Fruit fly (Drosophila melanogaster): ENCODE measurements around the gene Alr.

Alr gene

DNA sequence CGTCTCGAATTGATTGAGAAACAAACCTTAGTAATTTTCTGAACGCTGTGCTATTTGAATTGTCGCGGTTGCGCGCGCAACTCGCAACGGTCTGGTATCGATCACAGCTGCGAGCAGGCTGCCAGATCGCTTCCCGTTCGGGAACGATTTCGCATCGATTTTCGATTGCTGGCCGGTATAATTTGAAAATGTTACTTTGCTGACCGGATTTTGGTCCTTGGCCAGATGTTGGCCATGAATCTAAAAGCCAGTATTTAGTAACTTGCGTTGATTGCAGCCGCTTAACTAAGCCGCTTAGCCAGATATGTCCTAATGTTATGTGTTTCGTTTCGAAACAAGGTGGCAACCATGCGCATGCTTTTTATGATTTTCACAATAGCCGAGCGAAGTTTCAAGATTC, 451 bp downstream of the Alr start (continued):
- TF ChIP-seq Dfd (GFP tag; optimal IDR thresholded peaks at IDR 0.05), result no peak
- no peak for TF ChIP-seq gce (GFP tag; IDR thresholded peaks at IDR 0.05)
- no peak for TF ChIP-seq CG32772 (GFP tag; IDR thresholded peaks at IDR 0.05)
- TF ChIP-seq usp (GFP tag; optimal IDR thresholded peaks at IDR 0.05), result no peak
- no peak for TF ChIP-seq Fer2 (tag; optimal IDR thresholded peaks at IDR 0.05)
- no peak for TF ChIP-seq CG7745 (tag; optimal IDR thresholded peaks at IDR 0.05)
- no peak for TF ChIP-seq dm (GFP tag; optimal IDR thresholded peaks at IDR 0.05)
- peak; percentile 6 for TF ChIP-seq ind (GFP tag; optimal IDR thresholded peaks at IDR 0.05)
- no peak for TF ChIP-seq tll (GFP tag; optimal IDR thresholded peaks at IDR 0.05)
- TF ChIP-seq eve (GFP tag; optimal IDR thresholded peaks at IDR 0.05), result no peak
- TF ChIP-seq unc-4 (GFP tag; IDR thresholded peaks at IDR 0.05; ENCODE audit: partially characterized antibody), result peak; percentile 51
- TF ChIP-seq croc (GFP tag; conservative IDR thresholded peaks at IDR 0.05), result no peak
- no peak for TF ChIP-seq CG10431 (GFP tag; optimal IDR thresholded peaks at IDR 0.05)
- TF ChIP-seq CG2678 (tag; optimal IDR thresholded peaks at IDR 0.05), result no peak
- no peak for TF ChIP-seq CG4424 (GFP tag; optimal IDR thresholded peaks at IDR 0.05)
- no peak for TF ChIP-seq H2.0 (GFP tag; IDR thresholded peaks at IDR 0.05)
- no peak for TF ChIP-seq CG9932 (GFP tag; IDR thresholded peaks at IDR 0.05)
- no peak for TF ChIP-seq kni (GFP tag; optimal IDR thresholded peaks at IDR 0.05)
- TF ChIP-seq CG3281 (GFP tag; optimal IDR thresholded peaks at IDR 0.05), result no peak
- TF ChIP-seq CG34376 (GFP tag; optimal IDR thresholded peaks at IDR 0.05), result peak; percentile 46
- no peak for TF ChIP-seq hth (optimal IDR thresholded peaks at IDR 0.05)
- no peak for TF ChIP-seq CG7372 (GFP tag; IDR thresholded peaks at IDR 0.05)
- TF ChIP-seq disco-r (GFP tag; optimal IDR thresholded peaks at IDR 0.05), result no peak
- TF ChIP-seq emc (GFP tag; optimal IDR thresholded peaks at IDR 0.05), result no peak
- TF ChIP-seq Ets65A (GFP tag), result peak; percentile 86
- no peak for TF ChIP-seq Camta (GFP tag; optimal IDR thresholded peaks at IDR 0.05)
- no peak for TF ChIP-seq Hr3 (GFP tag; optimal IDR thresholded peaks at IDR 0.05)
- no peak for TF ChIP-seq CG3407 (GFP tag; optimal IDR thresholded peaks at IDR 0.05)
- TF ChIP-seq CG16813 (GFP tag; IDR thresholded peaks at IDR 0.05; ENCODE audit: partially characterized antibody), result peak; percentile 46; the same call in 1 of the 3 replicates
- no peak for TF ChIP-seq sim (GFP tag; IDR thresholded peaks at IDR 0.05)
- peak; percentile 44; the same call in 1 of the 2 replicates for TF ChIP-seq sna (GFP tag; IDR thresholded peaks at IDR 0.05; ENCODE audit: partially characterized antibody)
- peak; percentile 51 for TF ChIP-seq amos (GFP tag; IDR thresholded peaks at IDR 0.05; ENCODE audit: partially characterized antibody)
- TF ChIP-seq Blimp-1 (GFP tag; optimal IDR thresholded peaks at IDR 0.05), result no peak
- no peak for TF ChIP-seq CkIIα-i1 (GFP tag; IDR thresholded peaks at IDR 0.05)
- no peak for TF ChIP-seq ERR (GFP tag; optimal IDR thresholded peaks at IDR 0.05)
- no peak for TF ChIP-seq h (optimal IDR thresholded peaks at IDR 0.05)
- no peak for TF ChIP-seq nerfin-2 (GFP tag; IDR thresholded peaks at IDR 0.05; ENCODE audit: partially characterized antibody)
- TF ChIP-seq Six4 (GFP tag; optimal IDR thresholded peaks at IDR 0.05), result no peak
- TF ChIP-seq cas (GFP tag; IDR thresholded peaks at IDR 0.05), result no peak
- TF ChIP-seq chinmo (GFP tag; IDR thresholded peaks at IDR 0.05; ENCODE audit: partially characterized antibody), result no peak
- peak; percentile 92 for TF ChIP-seq Sin3A (optimal IDR thresholded peaks at IDR 0.05)
- peak; percentile 65 for TF ChIP-seq Abd-B (GFP tag; optimal IDR thresholded peaks at IDR 0.05)
- peak; percentile 35; the same call in 1 of the 2 replicates for TF ChIP-seq CG32532 (GFP tag; IDR thresholded peaks at IDR 0.05)
- no peak for TF ChIP-seq CG1024 (GFP tag; IDR thresholded peaks at IDR 0.05)
- no peak for TF ChIP-seq CG10147 (GFP tag; optimal IDR thresholded peaks at IDR 0.05)
- TF ChIP-seq nom (GFP tag; optimal IDR thresholded peaks at IDR 0.05), result no peak
- no peak for TF ChIP-seq crc (GFP tag; optimal IDR thresholded peaks at IDR 0.05)
- no peak for TF ChIP-seq aop (GFP tag; IDR thresholded peaks at IDR 0.05)
- peak; percentile 17 for TF ChIP-seq ems (GFP tag; optimal IDR thresholded peaks at IDR 0.05)
- no peak for TF ChIP-seq CG11560 (tag; IDR thresholded peaks at IDR 0.05)
- TF ChIP-seq D19A (tag; optimal IDR thresholded peaks at IDR 0.05), result no peak
- TF ChIP-seq HmgD (GFP tag; optimal IDR thresholded peaks at IDR 0.05), result no peak
- no peak for TF ChIP-seq TFAM (GFP tag; optimal IDR thresholded peaks at IDR 0.05)
